Worm (Caenorhabditis elegans): ENCODE measurements around the gene srw-97.

Gene srw-97

ce11 chrII:1668913-1669312 is at the start of gene srw-97:
TSS of gene srw-97 (minus strand) at chrII:1669013.
- TF ChIP-seq nhr-28 (tag; optimal IDR thresholded peaks at IDR 0.05) (no peak), nhr-237 (tag; optimal IDR thresholded peaks at IDR 0.05) (no peak), nhr-67 (tag; optimal IDR thresholded peaks at IDR 0.05) (no peak), nhr-23 (tag; optimal IDR thresholded peaks at IDR 0.05) (no peak), nfya-1 (tag; optimal IDR thresholded peaks at IDR 0.05; ENCODE audit: insufficient read depth) (no peak), nhr-77 (tag; optimal IDR thresholded peaks at IDR 0.05) (no peak), nhr-12 (tag; optimal IDR thresholded peaks at IDR 0.05) (no peak)

- TF ChIP-seq elt-2 (tag; optimal IDR thresholded peaks at IDR 0.05) (no peak), skn-1 (tag; optimal IDR thresholded peaks at IDR 0.05) (no peak), ztf-4 (tag; optimal IDR thresholded peaks at IDR 0.05) (no peak), lsy-12 (tag; optimal IDR thresholded peaks at IDR 0.05) (no peak), elt-3 (tag; optimal IDR thresholded peaks at IDR 0.05) (no peak), nhr-23 (tag; optimal IDR thresholded peaks at IDR 0.05) (no peak), ceh-16 (tag; optimal IDR thresholded peaks at IDR 0.05) (no peak), ztf-11 (tag; optimal IDR thresholded peaks at IDR 0.05) (no peak), nhr-12 (tag; optimal IDR thresholded peaks at IDR 0.05) (no peak), elt-1 (tag; optimal IDR thresholded peaks at IDR 0.05) (no peak), fkh-2 (tag; optimal IDR thresholded peaks at IDR 0.05) (no peak)
Observed at ce11 chrII:1714772-1715353, 46.0 kb upstream of the srw-97 start, which contains the start of gene btb-6. TSS of gene btb-6 (plus strand) at chrII:1715303.

- no peak for TF ChIP-seq snpc-4 (tag; optimal IDR thresholded peaks at IDR 0.05)
- TF ChIP-seq nhr-12 (tag; optimal IDR thresholded peaks at IDR 0.05) = no peak
- TF ChIP-seq mml-1 (tag; optimal IDR thresholded peaks at IDR 0.05) = no peak
- TF ChIP-seq ztf-4 (tag; optimal IDR thresholded peaks at IDR 0.05) = no peak
- TF ChIP-seq nhr-76 (tag; optimal IDR thresholded peaks at IDR 0.05) = no peak
- no peak for TF ChIP-seq daf-12 (tag; optimal IDR thresholded peaks at IDR 0.05)
- no peak for TF ChIP-seq egl-5 (tag; optimal IDR thresholded peaks at IDR 0.05)
- TF ChIP-seq nfya-1 (tag; optimal IDR thresholded peaks at IDR 0.05; ENCODE audit: insufficient read depth) = no peak
- TF ChIP-seq mdl-1 (tag; optimal IDR thresholded peaks at IDR 0.05) = no peak
- no peak for TF ChIP-seq sea-2 (GFP tag; optimal IDR thresholded peaks at IDR 0.05)
- TF ChIP-seq nhr-23 (tag; optimal IDR thresholded peaks at IDR 0.05) = no peak
- TF ChIP-seq elt-1 (tag; optimal IDR thresholded peaks at IDR 0.05) = no peak
- no peak for TF ChIP-seq R02D3.7 (tag; optimal IDR thresholded peaks at IDR 0.05)
- no peak for TF ChIP-seq elt-3 (tag; optimal IDR thresholded peaks at IDR 0.05)
- TF ChIP-seq pqm-1 (tag; optimal IDR thresholded peaks at IDR 0.05) = no peak
Observed at ce11 chrII:1712938-1713337, 44.1 kb upstream of the srw-97 start, which contains the start of gene btb-7. TSS of gene btb-7 (plus strand) at chrII:1713238.

DNA sequence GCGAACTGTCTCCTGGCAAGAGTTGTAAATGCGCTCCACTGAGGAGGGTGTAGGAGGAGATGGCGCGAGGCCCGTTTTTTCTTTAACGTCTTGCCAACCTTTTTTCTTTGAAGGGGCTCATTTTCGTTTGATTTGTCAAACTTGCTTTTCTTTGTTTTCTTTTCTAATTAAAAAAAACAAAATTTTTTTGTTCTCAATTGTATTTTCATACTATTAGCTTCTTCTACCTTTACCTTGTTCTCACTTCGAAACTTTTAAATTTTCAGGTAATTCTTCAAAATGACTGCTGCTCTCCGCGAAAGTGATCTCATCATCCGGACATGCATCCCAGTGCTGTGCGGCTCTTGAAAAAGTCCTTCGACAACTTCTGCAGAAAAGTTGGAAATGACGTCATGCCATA is 41.1 kb upstream of the srw-97 start, which contains the start of gene fbxa-184:
Gene fbxa-184 (plus strand): TSS at position 301 of the 400 bp plus-strand sequence.
- no peak for TF ChIP-seq nhr-28 (tag; optimal IDR thresholded peaks at IDR 0.05)
- no peak for TF ChIP-seq nfya-1 (tag; optimal IDR thresholded peaks at IDR 0.05; ENCODE audit: insufficient read depth)
- TF ChIP-seq elt-1 (tag; optimal IDR thresholded peaks at IDR 0.05) = no peak
- TF ChIP-seq nhr-67 (tag; optimal IDR thresholded peaks at IDR 0.05) = no peak
- TF ChIP-seq elt-3 (tag; optimal IDR thresholded peaks at IDR 0.05) = no peak
- TF ChIP-seq nhr-77 (tag; optimal IDR thresholded peaks at IDR 0.05) = no peak
- no peak for TF ChIP-seq fos-1 (tag; optimal IDR thresholded peaks at IDR 0.05)
- no peak for TF ChIP-seq nhr-11 (tag; optimal IDR thresholded peaks at IDR 0.05)
- TF ChIP-seq ZK546.5 (tag; optimal IDR thresholded peaks at IDR 0.05) = no peak
- no peak for TF ChIP-seq elt-2 (tag; optimal IDR thresholded peaks at IDR 0.05)

DNA sequence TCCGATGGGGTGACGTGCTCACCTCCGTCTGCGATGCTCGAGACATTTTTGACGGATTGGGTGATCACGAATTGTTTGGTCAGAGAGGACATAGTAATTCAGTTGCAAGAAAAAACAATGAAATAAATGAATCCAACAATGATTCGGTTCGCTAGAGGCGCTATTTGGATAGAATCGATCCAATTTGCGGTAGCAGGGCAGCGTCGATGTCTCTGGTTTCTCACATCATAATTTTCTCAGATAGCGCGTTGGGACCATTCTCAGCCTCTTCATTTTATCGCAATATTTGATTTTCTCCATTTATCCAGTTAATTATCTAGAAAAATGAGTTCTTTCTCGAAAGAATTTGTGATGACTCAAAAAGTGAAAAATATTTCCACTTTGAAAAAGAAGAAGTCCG is 37.6 kb upstream of the srw-97 start, which contains the start of gene sdz-18:
Gene sdz-18 (minus strand): TSS at position 101 of the 400 bp plus-strand sequence.
- TF ChIP-seq elt-2 (tag; optimal IDR thresholded peaks at IDR 0.05) (no peak), tbx-2 (tag; optimal IDR thresholded peaks at IDR 0.05) (no peak), ceh-82 (tag; optimal IDR thresholded peaks at IDR 0.05) (no peak), R02D3.7 (tag; optimal IDR thresholded peaks at IDR 0.05) (no peak), fos-1 (tag; optimal IDR thresholded peaks at IDR 0.05) (no peak), egl-27 (tag; optimal IDR thresholded peaks at IDR 0.05) (no peak), jun-1 (tag; optimal IDR thresholded peaks at IDR 0.05) (no peak)

All from whole organism, L3 larva.